Worm (Caenorhabditis elegans) whole organism, young adult: ENCODE results near the gene Y54G9A.5.

Experiments used
- C06A6.2 ChIP-seq: fragments of 200-800 bp; sonication (Bioruptor generic); conservative IDR thresholded peaks from 2 replicates; pipeline ENCODE4 v1.3.6; 2022; ENCODE audit warnings: missing genetic modification characterization, missing compliant biosample characterization
- C17E4.6 ChIP-seq: fragments of 200-800 bp; sonication (Bioruptor generic); IDR thresholded peaks from 2 replicates; pipeline ENCODE4 v1.3.6; 2022; ENCODE audit warnings: missing genetic modification reagents, missing genetic modification characterization, missing compliant biosample characterization
- D2030.7 ChIP-seq: fragments of 200-800 bp; sonication (Bioruptor generic); IDR thresholded peaks from 2 replicates; pipeline ENCODE4 v1.3.6; 2022; ENCODE audit warnings: missing genetic modification reagents, missing genetic modification characterization, missing compliant biosample characterization
- F10E7.11 ChIP-seq: sonication (generic microtip); optimal IDR thresholded peaks from 2 replicates; lab custom pipeline; 2017; ENCODE audit warnings: mild to moderate bottlenecking, missing genetic modification characterization, moderate library complexity, missing compliant biosample characterization
- F37B4.10 ChIP-seq: fragments of 200-800 bp; sonication (Bioruptor generic); IDR thresholded peaks from 2 replicates; pipeline ENCODE4 v1.3.6; 2022; ENCODE audit warnings: missing genetic modification characterization, missing compliant biosample characterization
- F49E8.2 ChIP-seq: sonication (generic microtip); optimal IDR thresholded peaks from 3 replicates; lab custom pipeline; 2017; ENCODE audit warnings: missing genetic modification characterization, mild to moderate bottlenecking, missing compliant biosample characterization, antibody characterized with exemption, moderate library complexity; ENCODE audit not compliant: insufficient read depth
- F55B11.4 ChIP-seq: sonication (generic microtip); optimal IDR thresholded peaks from 2 replicates; lab custom pipeline; 2016; ENCODE audit warnings: missing compliant biosample characterization, missing genetic modification characterization, borderline replicate concordance; ENCODE audit not compliant: insufficient read depth
- T07F8.4 ChIP-seq: sonication (generic microtip); optimal IDR thresholded peaks from 2 replicates; lab custom pipeline; 2016; ENCODE audit warnings: mild to moderate bottlenecking, missing genetic modification characterization, moderate library complexity, missing compliant biosample characterization
- Y53G8AR.9 ChIP-seq: fragments of 200-800 bp; sonication (Bioruptor generic); conservative IDR thresholded peaks from 2 replicates; pipeline ENCODE4 v1.3.6; 2022; ENCODE audit warnings: missing genetic modification reagents, missing genetic modification characterization, missing compliant biosample characterization
- Y67H2A.10 ChIP-seq: fragments of 200-800 bp; sonication (Bioruptor generic); conservative IDR thresholded peaks from 2 replicates; pipeline ENCODE4 v1.3.6; 2022; ENCODE audit warnings: missing genetic modification reagents, missing genetic modification characterization, missing compliant biosample characterization
- Y79H2A.3 ChIP-seq: fragments of 200-800 bp; sonication (Bioruptor generic); conservative IDR thresholded peaks from 2 replicates; pipeline ENCODE4 v1.3.6; 2022; ENCODE audit warnings: missing genetic modification reagents, missing genetic modification characterization, missing compliant biosample characterization
- atf-7 ChIP-seq: sonication (generic microtip); optimal IDR thresholded peaks from 2 replicates; lab custom pipeline; 2017; ENCODE audit warnings: mild to moderate bottlenecking, missing genetic modification characterization, missing compliant biosample characterization
- attf-5 ChIP-seq: fragments of 200-800 bp; sonication (Bioruptor generic); optimal IDR thresholded peaks from 2 replicates; lab custom pipeline; 2018; ENCODE audit warnings: mild to moderate bottlenecking, missing genetic modification characterization, missing compliant biosample characterization
- cebp-1 ChIP-seq, 2 experiments: fragments of 200-800 bp in 1 of 2; sonication (Bioruptor generic) in 1 of 2; sonication (generic microtip) in 1 of 2; IDR thresholded peaks in 1 of 2; optimal IDR thresholded peaks in 1 of 2; 2 replicates each; pipeline versions ENCODE4 v1.3.6 to Lab custom; 2017 to 2022; ENCODE audit warnings: missing compliant biosample characterization in 2 of 2, missing genetic modification characterization in 2 of 2, mild to moderate bottlenecking in 1 of 2, missing genetic modification reagents in 1 of 2, moderate library complexity in 1 of 2
- cebp-2 ChIP-seq: fragments of 200-800 bp; sonication (Bioruptor generic); IDR thresholded peaks from 2 replicates; pipeline ENCODE4 v1.3.6; 2022; ENCODE audit warnings: missing genetic modification characterization, missing compliant biosample characterization
- ceh-27 ChIP-seq: fragments of 200-800 bp; sonication (Bioruptor generic); optimal IDR thresholded peaks from 2 replicates; lab custom pipeline; 2018; ENCODE audit warnings: mild to moderate bottlenecking, missing genetic modification characterization, moderate library complexity, missing compliant biosample characterization
- ceh-91 ChIP-seq: fragments of 200-800 bp; sonication (Bioruptor generic); IDR thresholded peaks from 2 replicates; pipeline ENCODE4 v1.3.6; 2022; ENCODE audit warnings: missing genetic modification reagents, missing genetic modification characterization, missing compliant biosample characterization
- die-1 ChIP-seq: sonication (generic microtip); optimal IDR thresholded peaks from 2 replicates; lab custom pipeline; 2016; ENCODE audit warnings: missing genotype, mild to moderate bottlenecking, missing genetic modification characterization, missing compliant biosample characterization
- dpl-1 ChIP-seq: fragments of 150-350 bp; optimal IDR thresholded peaks from 2 replicates; lab custom pipeline; 2014; ENCODE audit warnings: missing biosample characterization, missing genetic modification reagents, missing genetic modification characterization
- efl-1 ChIP-seq: fragments of 150-350 bp; optimal IDR thresholded peaks from 2 replicates; lab custom pipeline; 2014; ENCODE audit warnings: missing biosample characterization, missing genetic modification reagents, missing genetic modification characterization
- ekl-4 ChIP-seq: fragments of 200-800 bp; sonication (Bioruptor generic); IDR thresholded peaks from 2 replicates; pipeline ENCODE4 v1.3.6; 2022; ENCODE audit warnings: missing genetic modification reagents, missing genetic modification characterization, missing compliant biosample characterization
- ets-4 ChIP-seq: fragments of 200-800 bp; sonication (Bioruptor generic); optimal IDR thresholded peaks from 2 replicates; lab custom pipeline; 2018; ENCODE audit warnings: mild to moderate bottlenecking, missing genetic modification characterization, missing compliant biosample characterization
- gei-17 ChIP-seq: fragments of 200-800 bp; sonication (Bioruptor generic); optimal IDR thresholded peaks from 2 replicates; lab custom pipeline; 2018; ENCODE audit warnings: mild to moderate bottlenecking, missing genetic modification characterization, missing compliant biosample characterization
- him-1 ChIP-seq: sonication (generic microtip); optimal IDR thresholded peaks from 2 replicates; lab custom pipeline; 2016; ENCODE audit warnings: missing genotype, missing genetic modification reagents, missing genetic modification characterization, missing compliant biosample characterization
- hmg-1.2 ChIP-seq: fragments of 200-800 bp; sonication (Bioruptor generic); IDR thresholded peaks from 2 replicates; pipeline ENCODE4 v1.3.6; 2022; ENCODE audit warnings: missing genetic modification reagents, missing genetic modification characterization, missing compliant biosample characterization
- hrde-1 ChIP-seq: sonication (generic microtip); optimal IDR thresholded peaks from 2 replicates; lab custom pipeline; 2016; ENCODE audit warnings: missing genetic modification characterization, mild to moderate bottlenecking, missing compliant biosample characterization, moderate library complexity, missing genotype, missing genetic modification reagents, borderline replicate concordance
- hsf-1 ChIP-seq: fragments of 200-800 bp; sonication (Bioruptor generic); IDR thresholded peaks from 2 replicates; pipeline ENCODE4 v1.3.6; 2022; ENCODE audit warnings: missing genetic modification reagents, missing genetic modification characterization, missing compliant biosample characterization
- lag-1 ChIP-seq: fragments of 200-800 bp; sonication (Bioruptor generic); IDR thresholded peaks from 2 replicates; pipeline ENCODE4 v1.3.6; 2022; ENCODE audit warnings: missing genetic modification reagents, missing genetic modification characterization, missing compliant biosample characterization
- lin-26 ChIP-seq: fragments of 200-800 bp; sonication (Bioruptor generic); IDR thresholded peaks from 2 replicates; pipeline ENCODE4 v1.3.6; 2022; ENCODE audit warnings: missing genetic modification reagents, missing genetic modification characterization, missing compliant biosample characterization
- lin-35 ChIP-seq, 3 experiments: fragments of 150-350 bp in 2 of 3; sonication (generic microtip) in 1 of 3; optimal IDR thresholded peaks; 2 replicates each; lab custom pipeline; 2014 to 2018; ENCODE audit warnings: missing biosample characterization in 3 of 3, missing genetic modification characterization in 3 of 3, missing genetic modification reagents in 3 of 3
- lsl-1 ChIP-seq: fragments of 200-800 bp; sonication (Bioruptor generic); optimal IDR thresholded peaks from 2 replicates; lab custom pipeline; 2018; ENCODE audit warnings: mild to moderate bottlenecking, missing genetic modification characterization, moderate library complexity, missing compliant biosample characterization
- madf-8 ChIP-seq: fragments of 200-800 bp; sonication (Bioruptor generic); conservative IDR thresholded peaks from 2 replicates; pipeline ENCODE4 v1.3.6; 2022; ENCODE audit warnings: missing genetic modification reagents, missing genetic modification characterization, missing compliant biosample characterization
- nfya-1 ChIP-seq: sonication (generic microtip); optimal IDR thresholded peaks from 2 replicates; lab custom pipeline; 2017; ENCODE audit warnings: antibody characterized with exemption, missing compliant biosample characterization, missing genetic modification characterization, borderline replicate concordance; ENCODE audit not compliant: insufficient read depth
- nhr-179 ChIP-seq: sonication (generic microtip); optimal IDR thresholded peaks from 2 replicates; lab custom pipeline; 2016; ENCODE audit warnings: mild to moderate bottlenecking, missing genetic modification characterization, missing compliant biosample characterization
- nhr-80 ChIP-seq: sonication (generic microtip); optimal IDR thresholded peaks from 2 replicates; lab custom pipeline; 2016; ENCODE audit warnings: missing genetic modification characterization, missing compliant biosample characterization
- pbrm-1 ChIP-seq: fragments of 200-800 bp; sonication (Bioruptor generic); IDR thresholded peaks from 2 replicates; pipeline ENCODE4 v1.3.6; 2022; ENCODE audit warnings: missing genetic modification reagents, missing genetic modification characterization, missing compliant biosample characterization
- somi-1 ChIP-seq: fragments of 200-800 bp; sonication (Bioruptor generic); optimal IDR thresholded peaks from 2 replicates; lab custom pipeline; 2018; ENCODE audit warnings: mild to moderate bottlenecking, missing genetic modification characterization, missing compliant biosample characterization
- zim-3 ChIP-seq: sonication (generic microtip); optimal IDR thresholded peaks from 2 replicates; lab custom pipeline; 2017; ENCODE audit warnings: mild to moderate bottlenecking, missing genetic modification characterization, moderate library complexity, missing compliant biosample characterization
- ztf-18 ChIP-seq: sonication (generic microtip); optimal IDR thresholded peaks from 2 replicates; lab custom pipeline; 2016; ENCODE audit warnings: missing genotype, mild to moderate bottlenecking, missing genetic modification characterization, missing compliant biosample characterization
- ztf-22 ChIP-seq: fragments of 200-800 bp; sonication (Bioruptor generic); optimal IDR thresholded peaks from 2 replicates; lab custom pipeline; 2018; ENCODE audit warnings: mild to moderate bottlenecking, missing genetic modification characterization, moderate library complexity, missing compliant biosample characterization
- ztf-25 ChIP-seq: fragments of 200-800 bp; sonication (Bioruptor generic); IDR thresholded peaks from 2 replicates; pipeline ENCODE4 v1.3.6; 2022; ENCODE audit warnings: missing genetic modification reagents, missing genetic modification characterization, missing compliant biosample characterization
- ztf-3 ChIP-seq: fragments of 200-800 bp; sonication (Bioruptor generic); optimal IDR thresholded peaks from 2 replicates; lab custom pipeline; 2018; ENCODE audit warnings: mild to moderate bottlenecking, missing genetic modification characterization, missing compliant biosample characterization

The Y54G9A.5 gene

DNA sequence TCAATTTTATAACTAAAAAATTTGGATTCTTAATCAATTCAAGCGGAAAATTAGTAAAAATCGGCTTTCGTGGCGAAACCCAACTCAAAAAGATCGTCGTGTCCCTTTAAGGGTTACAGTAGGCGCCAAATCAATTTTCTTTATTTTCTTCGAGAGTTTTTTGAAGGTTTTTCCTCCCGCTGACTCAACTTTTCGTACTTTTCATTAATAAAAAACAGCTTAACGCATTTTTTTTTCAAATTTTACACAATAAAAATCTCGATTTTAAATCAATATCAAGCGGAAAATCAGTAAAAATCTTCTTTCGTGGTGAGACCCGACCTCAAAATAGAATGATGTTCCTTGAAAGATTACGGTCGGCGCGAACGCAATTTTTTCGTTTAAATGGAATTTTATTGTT lies 9.3 kb downstream of the Y54G9A.5 start (continued):
- TF ChIP-seq attf-5 (GFP tag; lab: Kevin White, UChicago) (no peak), nhr-80 (tag; lab: Kevin White, UChicago) (no peak), lag-1 (GFP tag; lab: Robert Waterston, UW) (no peak), F10E7.11 (tag; lab: Kevin White, UChicago) (no peak), F37B4.10 (GFP tag; lab: Robert Waterston, UW) (no peak), cebp-1 (GFP tag; IDR thresholded peaks at IDR 0.05; lab: Robert Waterston, UW) (no peak), cebp-1 (tag; optimal IDR thresholded peaks at IDR 0.05; lab: Kevin White, UChicago) (no peak), him-1 (no peak), lin-26 (no peak), Y79H2A.3 (GFP tag; lab: Robert Waterston, UW) (no peak), hmg-1.2 (0 out of 2 replicates have a peak, but pooled peaks have one; percentile 14), ekl-4 (GFP tag; lab: Robert Waterston, UW) (0 out of 2 replicates have a peak, but pooled peaks have one; percentile 38), ztf-18 (no peak), die-1 (tag; lab: Kevin White, UChicago) (no peak), lin-35 (GFP tag; optimal IDR thresholded peaks at IDR 0.05; lab: Kevin White, UChicago) (no peak), ztf-3 (GFP tag; lab: Kevin White, UChicago) (no peak), ets-4 (GFP tag; lab: Kevin White, UChicago) (no peak), ceh-27 (no peak), C06A6.2 (GFP tag; lab: Robert Waterston, UW) (no peak), T07F8.4 (tag; lab: Kevin White, UChicago) (no peak), gei-17 (GFP tag; lab: Kevin White, UChicago) (no peak), hsf-1 (GFP tag; lab: Robert Waterston, UW) (no peak), nfya-1 (no peak), madf-8 (GFP tag; lab: Robert Waterston, UW) (peak; percentile 79), ceh-91 (peak; percentile 55), dpl-1 (peak; percentile 12), Y53G8AR.9 (GFP tag; lab: Robert Waterston, UW) (no peak), lsl-1 (GFP tag; lab: Kevin White, UChicago) (peak; percentile 98), atf-7 (no peak), C17E4.6 (GFP tag; lab: Robert Waterston, UW) (no peak), pbrm-1 (GFP tag; lab: Robert Waterston, UW) (no peak), ztf-25 (GFP tag; lab: Robert Waterston, UW) (no peak), Y67H2A.10 (GFP tag; lab: Robert Waterston, UW) (no peak), zim-3 (tag; lab: Kevin White, UChicago) (no peak), F55B11.4 (tag; lab: Kevin White, UChicago) (no peak), efl-1 (peak; percentile 79), somi-1 (GFP tag; lab: Kevin White, UChicago) (no peak), hrde-1 (tag; lab: Kevin White, UChicago) (no peak), D2030.7 (GFP tag; lab: Robert Waterston, UW) (peak; percentile 66; the same call in 1 of the 2 replicates), cebp-2 (GFP tag; lab: Robert Waterston, UW) (no peak), F49E8.2 (tag; lab: Kevin White, UChicago) (no peak), ztf-22 (GFP tag; lab: Kevin White, UChicago) (no peak), nhr-179 (tag; lab: Kevin White, UChicago) (no peak)
